Worm (Caenorhabditis elegans): ENCODE measurements around the gene F17C11.26.

DNA sequence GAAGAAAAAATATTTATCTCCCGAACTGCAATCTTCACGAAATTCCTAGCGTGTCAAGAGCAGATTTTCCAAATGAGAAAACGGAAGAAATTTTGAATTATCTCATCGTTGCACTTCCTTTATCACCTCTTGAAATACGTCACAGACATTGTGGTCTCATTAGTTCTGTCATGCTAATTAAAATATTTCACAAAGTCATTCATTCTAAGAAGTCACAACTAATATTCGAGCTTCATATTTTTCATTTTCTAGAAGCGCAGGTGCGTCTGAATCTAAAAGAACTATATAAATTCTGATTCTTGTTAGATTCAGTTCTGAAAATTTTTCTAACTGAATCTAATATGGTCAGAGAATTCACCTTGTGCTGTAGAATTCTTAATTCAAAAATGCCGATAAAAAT lies 6.0 kb downstream of the F17C11.26 start:
- TF ChIP-seq W03F9.2 (tag; optimal IDR thresholded peaks at IDR 0.05), result no peak
- no peak for TF ChIP-seq dao-5 (tag; optimal IDR thresholded peaks at IDR 0.05)
- no peak for TF ChIP-seq him-1 (tag; optimal IDR thresholded peaks at IDR 0.05)

All from whole organism, L4/young adult.